ENCODE assay signal across 7 fruit fly cellular contexts in the genomic region with DNA sequence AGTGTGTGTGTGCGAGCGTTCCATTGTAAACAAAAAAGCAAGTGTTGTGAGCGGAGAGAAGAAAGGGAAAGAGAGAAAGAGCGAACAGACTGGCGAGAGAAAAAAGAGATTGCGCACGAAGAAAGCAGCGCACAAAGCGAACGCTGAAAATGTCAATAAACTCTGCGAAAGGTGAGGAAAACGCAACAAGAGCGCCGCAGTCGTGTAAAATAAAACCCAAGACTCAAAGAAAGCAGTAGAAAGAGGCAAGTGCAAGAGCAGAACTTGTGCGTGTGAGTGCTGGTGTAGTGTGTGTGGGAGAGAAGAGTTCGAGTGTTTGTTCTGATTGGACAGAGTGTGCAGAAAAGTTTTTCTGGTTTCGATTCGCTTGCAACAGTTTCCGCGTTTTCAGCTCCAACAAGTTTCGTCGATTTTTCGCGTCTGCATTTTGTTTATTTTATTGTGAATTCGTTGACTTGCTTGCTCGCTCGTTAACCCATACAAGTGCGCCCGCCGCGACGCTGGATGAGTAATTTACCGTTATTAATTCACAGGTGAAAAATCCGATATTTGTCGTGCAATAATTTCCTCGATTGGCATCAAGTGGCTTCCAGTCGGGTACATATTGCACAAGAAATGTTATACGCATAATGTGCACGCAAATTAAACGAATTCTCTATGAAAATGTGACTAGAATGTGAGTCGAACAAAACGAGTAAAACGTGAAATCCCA.
A peak's percentile ranks its signal among the peaks of the same experiment; 100 is the strongest.
TF ChIP-seq lines count a peak whose summit lies in the region.

No protein-coding gene starts in this region.

- peak; percentile 85 to 96 for TF ChIP-seq CTCF in S2 (optimal IDR thresholded peaks at IDR 0.05; lab: Kevin White, UChicago)
- TF ChIP-seq CTCF in whole organism, embryonic (GFP tag; optimal IDR thresholded peaks at IDR 0.05; lab: Kevin White, UChicago) = peak; percentile 88

TF ChIP-seq in whole organism, 6 proteins besides CTCF, POLR2A, EP300 and RAD21:
- TF ChIP-seq usp (GFP tag; optimal IDR thresholded peaks at IDR 0.05; lab: Kevin White, UChicago) (no peak), EcR (GFP tag; optimal IDR thresholded peaks at IDR 0.05; lab: Kevin White, UChicago) (peak; percentile 86 to 96), Dll (optimal IDR thresholded peaks at IDR 0.05; lab: Kevin White, UChicago) (peak; percentile 82)

TF ChIP-seq in whole organism, adult, 20 proteins besides CTCF, POLR2A, EP300 and RAD21 (continues in another document):
- no peak for TF ChIP-seq CG7045 (GFP tag; optimal IDR thresholded peaks at IDR 0.05; lab: Kevin White, UChicago)
- no peak for TF ChIP-seq Mnt (GFP tag; optimal IDR thresholded peaks at IDR 0.05; lab: Kevin White, UChicago)
- TF ChIP-seq Crg-1 (GFP tag; optimal IDR thresholded peaks at IDR 0.05; lab: Kevin White, UChicago) = no peak
- no peak for TF ChIP-seq CG14711 (tag; optimal IDR thresholded peaks at IDR 0.05; lab: Kevin White, UChicago)
- TF ChIP-seq Hr96 (GFP tag; optimal IDR thresholded peaks at IDR 0.05; lab: Kevin White, UChicago) = no peak
- TF ChIP-seq CG11617 (GFP tag; optimal IDR thresholded peaks at IDR 0.05; lab: Kevin White, UChicago) = no peak
- TF ChIP-seq toe (GFP tag; optimal IDR thresholded peaks at IDR 0.05; lab: Kevin White, UChicago) = no peak
- TF ChIP-seq tj (GFP tag; optimal IDR thresholded peaks at IDR 0.05; lab: Kevin White, UChicago) = peak; percentile 66
- no peak for TF ChIP-seq cic (GFP tag; optimal IDR thresholded peaks at IDR 0.05; lab: Kevin White, UChicago)
- no peak for TF ChIP-seq CG33017 (tag; optimal IDR thresholded peaks at IDR 0.05; lab: Kevin White, UChicago)
- TF ChIP-seq cnc (optimal IDR thresholded peaks at IDR 0.05; lab: Kevin White, UChicago) = no peak
- no peak for TF ChIP-seq CG12768 (GFP tag; optimal IDR thresholded peaks at IDR 0.05; lab: Kevin White, UChicago)
- TF ChIP-seq pad (GFP tag; optimal IDR thresholded peaks at IDR 0.05; lab: Kevin White, UChicago) = peak; percentile 30
- TF ChIP-seq CG7101 (tag; optimal IDR thresholded peaks at IDR 0.05; lab: Kevin White, UChicago) = no peak
- no peak for TF ChIP-seq bab1 (GFP tag; optimal IDR thresholded peaks at IDR 0.05; lab: Kevin White, UChicago)
- peak; percentile 87 for TF ChIP-seq ovo (GFP tag; optimal IDR thresholded peaks at IDR 0.05; lab: Kevin White, UChicago)

TF ChIP-seq in whole organism, embryonic, 481 proteins besides CTCF, POLR2A, EP300 and RAD21 (continues in another document):
- TF ChIP-seq en (GFP tag; optimal IDR thresholded peaks at IDR 0.05; lab: Kevin White, UChicago) = no peak
- no peak for TF ChIP-seq Dp (GFP tag; optimal IDR thresholded peaks at IDR 0.05; lab: Kevin White, UChicago)
- no peak for TF ChIP-seq CG10565 (GFP tag; optimal IDR thresholded peaks at IDR 0.05; lab: Kevin White, UChicago)
- TF ChIP-seq CG17385 (GFP tag; optimal IDR thresholded peaks at IDR 0.05; lab: Kevin White, UChicago) = no peak
- TF ChIP-seq Hmx (GFP tag; optimal IDR thresholded peaks at IDR 0.05; lab: Kevin White, UChicago) = no peak
- no peak for TF ChIP-seq org-1 (GFP tag; optimal IDR thresholded peaks at IDR 0.05; lab: Kevin White, UChicago)
- no peak for TF ChIP-seq CG4820 (GFP tag; optimal IDR thresholded peaks at IDR 0.05; lab: Kevin White, UChicago)
- TF ChIP-seq CG17802 (tag; optimal IDR thresholded peaks at IDR 0.05; lab: Kevin White, UChicago) = no peak
- peak; percentile 49 for TF ChIP-seq nom (GFP tag; optimal IDR thresholded peaks at IDR 0.05; lab: Kevin White, UChicago)
- no peak for TF ChIP-seq Lpt (GFP tag; optimal IDR thresholded peaks at IDR 0.05; lab: Kevin White, UChicago)
- TF ChIP-seq Hr39 (optimal IDR thresholded peaks at IDR 0.05; lab: Kevin White, UChicago) = no peak
- TF ChIP-seq slbo (GFP tag; IDR thresholded peaks at IDR 0.05; lab: Robert Waterston, UW) = no peak
- TF ChIP-seq salm (tag; optimal IDR thresholded peaks at IDR 0.05; lab: Kevin White, UChicago) = no peak
- TF ChIP-seq CG10366 (GFP tag; IDR thresholded peaks at IDR 0.05; lab: Robert Waterston, UW) = no peak
- TF ChIP-seq z (GFP tag; IDR thresholded peaks at IDR 0.05; lab: Robert Waterston, UW) = no peak
- TF ChIP-seq bbx (GFP tag; IDR thresholded peaks at IDR 0.05; lab: Robert Waterston, UW; ENCODE audit: partially characterized antibody) = no peak
- TF ChIP-seq ewg (GFP tag; optimal IDR thresholded peaks at IDR 0.05; lab: Kevin White, UChicago) = peak; percentile 95

TF ChIP-seq in whole organism, prepupa, 60 proteins besides CTCF, POLR2A, EP300 and RAD21 (continues in another document):
- TF ChIP-seq CG16779 (tag; optimal IDR thresholded peaks at IDR 0.05; lab: Kevin White, UChicago) (peak; percentile 15), CG1621 (tag; optimal IDR thresholded peaks at IDR 0.05; lab: Kevin White, UChicago) (no peak), Eip75B (GFP tag; optimal IDR thresholded peaks at IDR 0.05; lab: Kevin White, UChicago) (peak; percentile 37), fd85E (GFP tag; optimal IDR thresholded peaks at IDR 0.05; lab: Kevin White, UChicago) (peak; percentile 14), CG6854 (GFP tag; optimal IDR thresholded peaks at IDR 0.05; lab: Kevin White, UChicago) (peak; percentile 59), salr (GFP tag; optimal IDR thresholded peaks at IDR 0.05; lab: Kevin White, UChicago) (no peak), net (GFP tag; optimal IDR thresholded peaks at IDR 0.05; lab: Kevin White, UChicago) (peak; percentile 13), fkh (GFP tag; optimal IDR thresholded peaks at IDR 0.05; lab: Kevin White, UChicago) (peak; percentile 68), ss (GFP tag; optimal IDR thresholded peaks at IDR 0.05; lab: Kevin White, UChicago) (peak; percentile 12 to 65), dsx (GFP tag; optimal IDR thresholded peaks at IDR 0.05; lab: Kevin White, UChicago; ENCODE audit: poor library complexity, severe bottlenecking) (peak; percentile 24), CG9139 (GFP tag; optimal IDR thresholded peaks at IDR 0.05; lab: Kevin White, UChicago) (peak; percentile 18), Eip78C (GFP tag; lab: Kevin White, UChicago) (peak; percentile 84), Hr4 (GFP tag; optimal IDR thresholded peaks at IDR 0.05; lab: Kevin White, UChicago) (no peak), Sox102F (GFP tag; optimal IDR thresholded peaks at IDR 0.05; lab: Kevin White, UChicago) (peak; percentile 33), CG6276 (GFP tag; optimal IDR thresholded peaks at IDR 0.05; lab: Kevin White, UChicago) (peak; percentile 38), Sox14 (GFP tag; optimal IDR thresholded peaks at IDR 0.05; lab: Kevin White, UChicago) (peak; percentile 46), Ets96B (tag; optimal IDR thresholded peaks at IDR 0.05; lab: Kevin White, UChicago) (no peak)

TF ChIP-seq in whole organism, pupa, 21 proteins besides CTCF, POLR2A, EP300 and RAD21 (continues in another document):
- no peak for TF ChIP-seq Snoo (tag; optimal IDR thresholded peaks at IDR 0.05; lab: Kevin White, UChicago)
- peak; percentile 19 for TF ChIP-seq Pif1A (GFP tag; optimal IDR thresholded peaks at IDR 0.05; lab: Kevin White, UChicago)
- TF ChIP-seq Ets98B (GFP tag; IDR thresholded peaks at IDR 0.05; lab: Robert Waterston, UW) = no peak
- TF ChIP-seq EcR (GFP tag; optimal IDR thresholded peaks at IDR 0.05; lab: Kevin White, UChicago) = peak; percentile 99
- no peak for TF ChIP-seq CG15710 (tag; optimal IDR thresholded peaks at IDR 0.05; lab: Kevin White, UChicago)
- peak; percentile 31 for TF ChIP-seq Pif1B (GFP tag; optimal IDR thresholded peaks at IDR 0.05; lab: Kevin White, UChicago)
- peak; percentile 38 for TF ChIP-seq CG13204 (GFP tag; optimal IDR thresholded peaks at IDR 0.05; lab: Kevin White, UChicago)
- TF ChIP-seq CG14655 (GFP tag; optimal IDR thresholded peaks at IDR 0.05; lab: Kevin White, UChicago) = no peak
- TF ChIP-seq CG12605 (GFP tag; IDR thresholded peaks at IDR 0.05; lab: Robert Waterston, UW) = no peak
- no peak for TF ChIP-seq CG32121 (GFP tag; IDR thresholded peaks at IDR 0.05; lab: Robert Waterston, UW)
- TF ChIP-seq D1 (tag; optimal IDR thresholded peaks at IDR 0.05; lab: Kevin White, UChicago) = no peak
- TF ChIP-seq CG17806 (tag; optimal IDR thresholded peaks at IDR 0.05; lab: Kevin White, UChicago) = no peak
- TF ChIP-seq CG10348 (GFP tag; IDR thresholded peaks at IDR 0.05; lab: Robert Waterston, UW) = no peak
- no peak for TF ChIP-seq gl (tag; optimal IDR thresholded peaks at IDR 0.05; lab: Kevin White, UChicago)
- no peak for TF ChIP-seq CG8301 (tag; optimal IDR thresholded peaks at IDR 0.05; lab: Kevin White, UChicago)
- TF ChIP-seq fd96Ca (GFP tag; IDR thresholded peaks at IDR 0.05; lab: Robert Waterston, UW) = no peak
- TF ChIP-seq rn (GFP tag; IDR thresholded peaks at IDR 0.05; lab: Robert Waterston, UW) = no peak
- no peak for TF ChIP-seq CG4496 (GFP tag; IDR thresholded peaks at IDR 0.05; lab: Robert Waterston, UW)
- no peak for TF ChIP-seq CG9948 (tag; optimal IDR thresholded peaks at IDR 0.05; lab: Kevin White, UChicago)

TF ChIP-seq in whole organism, wandering third instar larva, 38 proteins besides CTCF, POLR2A, EP300 and RAD21 (continues in another document):
- TF ChIP-seq sage (GFP tag; optimal IDR thresholded peaks at IDR 0.05; lab: Kevin White, UChicago) (peak; percentile 48), Jra (GFP tag; optimal IDR thresholded peaks at IDR 0.05; lab: Kevin White, UChicago) (peak; percentile 6), Hr83 (GFP tag; optimal IDR thresholded peaks at IDR 0.05; lab: Kevin White, UChicago; ENCODE audit: poor library complexity, severe bottlenecking) (peak; percentile 63), ey (GFP tag; optimal IDR thresholded peaks at IDR 0.05; lab: Kevin White, UChicago) (no peak), tai (GFP tag; optimal IDR thresholded peaks at IDR 0.05; lab: Kevin White, UChicago) (peak; percentile 65), Dif (GFP tag; optimal IDR thresholded peaks at IDR 0.05; lab: Kevin White, UChicago; ENCODE audit: partially characterized antibody) (peak; percentile 86), foxo (GFP tag; optimal IDR thresholded peaks at IDR 0.05; lab: Kevin White, UChicago) (peak in 1 of 2 experiments; percentile 64), jim (GFP tag; optimal IDR thresholded peaks at IDR 0.05; lab: Kevin White, UChicago) (peak; percentile 11), fru (GFP tag; optimal IDR thresholded peaks at IDR 0.05; lab: Kevin White, UChicago) (no peak), Vsx2 (GFP tag; optimal IDR thresholded peaks at IDR 0.05; lab: Kevin White, UChicago; ENCODE audit: partially characterized antibody) (peak; percentile 72), Hnf4 (GFP tag; optimal IDR thresholded peaks at IDR 0.05; lab: Kevin White, UChicago) (peak; percentile 13), rgr (GFP tag; optimal IDR thresholded peaks at IDR 0.05; lab: Kevin White, UChicago) (peak; percentile 18), CG9705 (GFP tag; optimal IDR thresholded peaks at IDR 0.05; lab: Kevin White, UChicago) (no peak), h (GFP tag; optimal IDR thresholded peaks at IDR 0.05; lab: Kevin White, UChicago) (peak; percentile 40), woc (GFP tag; optimal IDR thresholded peaks at IDR 0.05; lab: Kevin White, UChicago) (no peak), CrebA (GFP tag; optimal IDR thresholded peaks at IDR 0.05; lab: Kevin White, UChicago; ENCODE audit: borderline replicate concordance) (no peak), Rel (GFP tag; optimal IDR thresholded peaks at IDR 0.05; lab: Kevin White, UChicago) (peak; percentile 75), Rel (tag; optimal IDR thresholded peaks at IDR 0.05; lab: Kevin White, UChicago) (peak; percentile 24), sv (GFP tag; optimal IDR thresholded peaks at IDR 0.05; lab: Kevin White, UChicago) (no peak)
